Worm (Caenorhabditis elegans): ENCODE measurements around the gene Y108G3AL.2.
"Not testable (repeated sequence)": the region's sequence is repeated elsewhere in the genome, so short reads cannot be mapped to it uniquely, and the experiment has no call there.

The Y108G3AL.2 gene

ce11 chrV:212687-213086 is 45.9 kb downstream of the Y108G3AL.2 start, which contains the start of gene DC2.5:
Gene DC2.5, minus strand, starts transcription at chrV:212787.
- not testable (repeated sequence) for TF ChIP-seq lsy-12 (tag; optimal IDR thresholded peaks at IDR 0.05); snpc-4 (tag; optimal IDR thresholded peaks at IDR 0.05); unc-62 (GFP tag; optimal IDR thresholded peaks at IDR 0.05)

- TF ChIP-seq zag-1 (tag; optimal IDR thresholded peaks at IDR 0.05) (no peak), pqm-1 (tag; optimal IDR thresholded peaks at IDR 0.05) (no peak), fos-1 (tag; optimal IDR thresholded peaks at IDR 0.05) (no peak), tbx-2 (tag; optimal IDR thresholded peaks at IDR 0.05) (no peak), nhr-77 (tag; optimal IDR thresholded peaks at IDR 0.05) (no peak), jun-1 (tag; optimal IDR thresholded peaks at IDR 0.05) (no peak), nhr-25 (tag; optimal IDR thresholded peaks at IDR 0.05) (no peak), daf-12 (tag; optimal IDR thresholded peaks at IDR 0.05) (no peak), unc-62 (GFP tag; optimal IDR thresholded peaks at IDR 0.05) (no peak), eor-1 (tag; optimal IDR thresholded peaks at IDR 0.05) (no peak), nhr-43 (tag; optimal IDR thresholded peaks at IDR 0.05; ENCODE audit: poor library complexity, severe bottlenecking) (no peak)
Observed at ce11 chrV:215697-216096, 48.9 kb downstream of the Y108G3AL.2 start.

ce11 chrV:216847-217246 is 50.1 kb downstream of the Y108G3AL.2 start, which contains the start of gene srh-78:
Gene srh-78, plus strand, starts transcription at chrV:217147.
- no peak for TF ChIP-seq aly-2 (tag; optimal IDR thresholded peaks at IDR 0.05)
- TF ChIP-seq unc-62 (GFP tag; optimal IDR thresholded peaks at IDR 0.05), result no peak
- TF ChIP-seq eor-1 (tag; optimal IDR thresholded peaks at IDR 0.05), result no peak
- no peak for TF ChIP-seq snpc-4 (tag; optimal IDR thresholded peaks at IDR 0.05)
- no peak for TF ChIP-seq tbx-2 (tag; optimal IDR thresholded peaks at IDR 0.05)
- no peak for TF ChIP-seq ceh-28 (tag; optimal IDR thresholded peaks at IDR 0.05)
- TF ChIP-seq unc-39 (tag; optimal IDR thresholded peaks at IDR 0.05), result no peak
- TF ChIP-seq nhr-237 (tag; optimal IDR thresholded peaks at IDR 0.05), result no peak
- TF ChIP-seq nhr-12 (tag; optimal IDR thresholded peaks at IDR 0.05), result no peak
- no peak for TF ChIP-seq lin-39 (tag; optimal IDR thresholded peaks at IDR 0.05)

ce11 chrV:219632-220031 is 52.8 kb downstream of the Y108G3AL.2 start, which contains the start of gene srh-80:
Gene srh-80, plus strand, starts transcription at chrV:219932.
- TF ChIP-seq unc-62 (GFP tag; optimal IDR thresholded peaks at IDR 0.05) (no peak), fos-1 (tag; optimal IDR thresholded peaks at IDR 0.05) (no peak), R02D3.7 (tag; optimal IDR thresholded peaks at IDR 0.05) (no peak), eor-1 (tag; optimal IDR thresholded peaks at IDR 0.05) (no peak), daf-12 (tag; optimal IDR thresholded peaks at IDR 0.05) (no peak), fkh-2 (tag; optimal IDR thresholded peaks at IDR 0.05) (no peak), fkh-10 (GFP tag; optimal IDR thresholded peaks at IDR 0.05) (no peak), lsy-12 (tag; optimal IDR thresholded peaks at IDR 0.05) (no peak)
